Worm (Caenorhabditis elegans) whole organism, midembryonic: ENCODE measurements around the gene sulp-3.

Source experiments
- T22C8.4 ChIP-seq: fragments of 200-800 bp; sonication (Bioruptor generic); IDR thresholded peaks from 2 replicates; pipeline ENCODE4 v1.3.6; 2022; ENCODE audit warnings: missing genetic modification characterization, missing compliant biosample characterization
- cog-1 ChIP-seq: sonication (generic microtip); optimal IDR thresholded peaks from 2 replicates; lab custom pipeline; 2016; ENCODE audit warnings: missing genetic modification characterization, missing compliant biosample characterization
- flt-1 ChIP-seq: fragments of 200-800 bp; sonication (Bioruptor generic); IDR thresholded peaks from 2 replicates; pipeline ENCODE4 v1.3.6; 2022; ENCODE audit warnings: missing genetic modification characterization, missing compliant biosample characterization
- klf-2 ChIP-seq: fragments of 200-800 bp; sonication (Bioruptor generic); conservative IDR thresholded peaks from 2 replicates; pipeline ENCODE4 v1.3.6; 2022; ENCODE audit warnings: missing genetic modification reagents, missing genetic modification characterization, missing compliant biosample characterization
- med-1 ChIP-seq: sonication (generic microtip); optimal IDR thresholded peaks from 2 replicates; lab custom pipeline; 2017; ENCODE audit warnings: missing genetic modification characterization, mild to moderate bottlenecking, missing compliant biosample characterization, antibody characterized with exemption, missing genetic modification reagents; ENCODE audit not compliant: insufficient read depth
- ref-1 ChIP-seq: fragments of 200-800 bp; sonication (Bioruptor generic); conservative IDR thresholded peaks from 2 replicates; pipeline ENCODE4 v1.3.6; 2022; ENCODE audit warnings: missing genetic modification reagents, missing genetic modification characterization, missing compliant biosample characterization
- tab-1 ChIP-seq: fragments of 200-800 bp; sonication (Bioruptor generic); IDR thresholded peaks from 2 replicates; pipeline ENCODE4 v1.3.6; 2022; ENCODE audit warnings: missing genetic modification characterization, missing compliant biosample characterization
- ztf-23 ChIP-seq: fragments of 200-800 bp; sonication (Bioruptor generic); IDR thresholded peaks from 2 replicates; pipeline ENCODE4 v1.3.6; 2022; ENCODE audit warnings: missing genetic modification reagents, missing genetic modification characterization, missing compliant biosample characterization
- ztf-29 ChIP-seq: fragments of 200-800 bp; sonication (Bioruptor generic); IDR thresholded peaks from 2 replicates; pipeline ENCODE4 v1.3.6; 2022; ENCODE audit warnings: missing genetic modification reagents, missing genetic modification characterization, missing compliant biosample characterization

The sulp-3 gene

ce11 chrX:8384642-8385181 is 23.5 kb downstream of the sulp-3 start, which contains the start of gene F41D9.2:
F41D9.2 (minus strand) TSS chrX:8384945.
- TF ChIP-seq med-1 (no peak), T22C8.4 (GFP tag; lab: Robert Waterston, UW) (no peak), cog-1 (no peak), tab-1 (no peak), klf-2 (GFP tag; lab: Robert Waterston, UW) (no peak), flt-1 (GFP tag; lab: Robert Waterston, UW) (no peak), ztf-23 (GFP tag; lab: Robert Waterston, UW) (no peak), ref-1 (GFP tag; lab: Robert Waterston, UW) (no peak), ztf-29 (GFP tag; lab: Robert Waterston, UW) (no peak)

- TF ChIP-seq ztf-29 (GFP tag; lab: Robert Waterston, UW) (no peak; the same call in 1 of the 2 replicates), klf-2 (GFP tag; lab: Robert Waterston, UW) (no peak), ztf-23 (GFP tag; lab: Robert Waterston, UW) (0 out of 2 replicates have a peak, but pooled peaks have one; percentile 50), tab-1 (no peak), cog-1 (no peak)
Observed at ce11 chrX:8381651-8382050, 26.5 kb downstream of the sulp-3 start.

ce11 chrX:8378312-8378711 is 29.9 kb downstream of the sulp-3 start, which contains the start of gene tbc-18:
tbc-18 (plus strand) TSS chrX:8378557.
- TF ChIP-seq tab-1, result no peak
- TF ChIP-seq cog-1, result no peak

ce11 chrX:8371906-8372305 is 36.3 kb downstream of the sulp-3 start, which contains the start of gene nep-15:
nep-15 (plus strand) TSS chrX:8372206.
- no peak for TF ChIP-seq T22C8.4 (GFP tag; lab: Robert Waterston, UW)
- no peak for TF ChIP-seq cog-1
- TF ChIP-seq med-1, result no peak
- TF ChIP-seq klf-2 (GFP tag; lab: Robert Waterston, UW), result no peak
- TF ChIP-seq ztf-23 (GFP tag; lab: Robert Waterston, UW), result no peak
- TF ChIP-seq tab-1, result no peak
- no peak for TF ChIP-seq ref-1 (GFP tag; lab: Robert Waterston, UW)
- TF ChIP-seq flt-1 (GFP tag; lab: Robert Waterston, UW), result no peak
- TF ChIP-seq ztf-29 (GFP tag; lab: Robert Waterston, UW), result no peak

- TF ChIP-seq cog-1 (peak; percentile 52), ztf-29 (GFP tag; lab: Robert Waterston, UW) (no peak)
Observed at ce11 chrX:8368210-8368609, 40.0 kb downstream of the sulp-3 start.

- no peak for TF ChIP-seq ref-1 (GFP tag; lab: Robert Waterston, UW)
- no peak for TF ChIP-seq ztf-23 (GFP tag; lab: Robert Waterston, UW)
- no peak for TF ChIP-seq cog-1
- TF ChIP-seq ztf-29 (GFP tag; lab: Robert Waterston, UW), result no peak
- TF ChIP-seq T22C8.4 (GFP tag; lab: Robert Waterston, UW), result no peak
- no peak for TF ChIP-seq flt-1 (GFP tag; lab: Robert Waterston, UW)
- no peak for TF ChIP-seq klf-2 (GFP tag; lab: Robert Waterston, UW)
- no peak for TF ChIP-seq med-1
- TF ChIP-seq tab-1, result no peak
Observed at ce11 chrX:8367553-8367952, 40.6 kb downstream of the sulp-3 start, which contains the start of gene F40B5.2. F40B5.2 (plus strand) TSS chrX:8367853.

- TF ChIP-seq ref-1 (GFP tag; lab: Robert Waterston, UW), result no peak
- no peak for TF ChIP-seq flt-1 (GFP tag; lab: Robert Waterston, UW)
- TF ChIP-seq klf-2 (GFP tag; lab: Robert Waterston, UW), result no peak
- TF ChIP-seq T22C8.4 (GFP tag; lab: Robert Waterston, UW), result no peak
- no peak for TF ChIP-seq ztf-29 (GFP tag; lab: Robert Waterston, UW)
- no peak for TF ChIP-seq ztf-23 (GFP tag; lab: Robert Waterston, UW)
- no peak for TF ChIP-seq cog-1
- TF ChIP-seq tab-1, result no peak
- TF ChIP-seq med-1, result no peak
Observed at ce11 chrX:8362379-8362778, 45.8 kb downstream of the sulp-3 start.

ce11 chrX:8356305-8356704 is 51.9 kb downstream of the sulp-3 start:
- TF ChIP-seq flt-1 (GFP tag; lab: Robert Waterston, UW) (no peak), ztf-23 (GFP tag; lab: Robert Waterston, UW) (no peak), ref-1 (GFP tag; lab: Robert Waterston, UW) (no peak), med-1 (no peak), ztf-29 (GFP tag; lab: Robert Waterston, UW) (no peak), tab-1 (no peak), T22C8.4 (GFP tag; lab: Robert Waterston, UW) (no peak), klf-2 (GFP tag; lab: Robert Waterston, UW) (no peak), cog-1 (no peak)

- no peak for TF ChIP-seq flt-1 (GFP tag; lab: Robert Waterston, UW)
- TF ChIP-seq ztf-29 (GFP tag; lab: Robert Waterston, UW), result no peak
- TF ChIP-seq ref-1 (GFP tag; lab: Robert Waterston, UW), result no peak
- TF ChIP-seq ztf-23 (GFP tag; lab: Robert Waterston, UW), result no peak
- no peak for TF ChIP-seq cog-1
- no peak for TF ChIP-seq tab-1
- no peak for TF ChIP-seq klf-2 (GFP tag; lab: Robert Waterston, UW)
- TF ChIP-seq med-1, result no peak
- no peak for TF ChIP-seq T22C8.4 (GFP tag; lab: Robert Waterston, UW)
Observed at ce11 chrX:8355350-8355749, 52.8 kb downstream of the sulp-3 start.

ce11 chrX:8354284-8354784 is 53.8 kb downstream of the sulp-3 start:
- no peak for TF ChIP-seq cog-1
- TF ChIP-seq ref-1 (GFP tag; lab: Robert Waterston, UW), result no peak
